Worm (Caenorhabditis elegans) whole organism, early embryonic: ENCODE results near the gene lips-1.
A peak's percentile ranks its signal among the peaks of the same experiment; 100 is the strongest.

ENCODE experiments used
- B0310.2 ChIP-seq: sonication (generic microtip); optimal IDR thresholded peaks from 2 replicates; lab custom pipeline; 2016; ENCODE audit warnings: mild to moderate bottlenecking, missing genetic modification characterization, missing compliant biosample characterization
- F13C5.2 ChIP-seq: sonication (generic microtip); optimal IDR thresholded peaks from 2 replicates; lab custom pipeline; 2017; ENCODE audit warnings: mild to moderate bottlenecking, missing genetic modification characterization, inconsistent platforms, missing compliant biosample characterization
- aly-1 ChIP-seq: sonication (generic microtip); optimal IDR thresholded peaks from 2 replicates; lab custom pipeline; 2016; ENCODE audit warnings: missing genetic modification characterization, missing compliant biosample characterization
- ama-1 ChIP-seq: fragments of 150-350 bp; optimal IDR thresholded peaks from 2 replicates; lab custom pipeline; 2014
- ceh-13 ChIP-seq: fragments of 200-800 bp; sonication (Bioruptor generic); optimal IDR thresholded peaks from 2 replicates; lab custom pipeline; 2018; ENCODE audit warnings: mild to moderate bottlenecking, missing genetic modification characterization, missing compliant biosample characterization
- ceh-36 ChIP-seq: sonication (generic microtip); optimal IDR thresholded peaks from 2 replicates; lab custom pipeline; 2016; ENCODE audit warnings: missing genetic modification characterization, inconsistent platforms, missing compliant biosample characterization
- ets-7 ChIP-seq: sonication (generic microtip); optimal IDR thresholded peaks from 2 replicates; lab custom pipeline; 2016; ENCODE audit warnings: missing genotype, missing genetic modification characterization, missing compliant biosample characterization
- flt-1 ChIP-seq: fragments of 200-800 bp; sonication (Bioruptor generic); IDR thresholded peaks from 2 replicates; pipeline ENCODE4 v1.3.6; 2022; ENCODE audit warnings: missing genetic modification characterization, missing compliant biosample characterization
- hmbx-1 ChIP-seq: sonication (generic microtip); optimal IDR thresholded peaks from 2 replicates; lab custom pipeline; 2016; ENCODE audit warnings: mild to moderate bottlenecking, missing genetic modification characterization, missing compliant biosample characterization
- hmg-4 ChIP-seq: fragments of 200-800 bp; sonication (Bioruptor generic); optimal IDR thresholded peaks from 2 replicates; lab custom pipeline; 2018; ENCODE audit warnings: mild to moderate bottlenecking, missing genetic modification characterization, missing compliant biosample characterization
- hnd-1 ChIP-seq: sonication (generic microtip); optimal IDR thresholded peaks from 2 replicates; lab custom pipeline; 2016; ENCODE audit warnings: missing genetic modification characterization, missing compliant biosample characterization
- pes-1 ChIP-seq: fragments of 200-800 bp; sonication (Bioruptor generic); IDR thresholded peaks from 2 replicates; pipeline ENCODE4 v1.3.6; 2022; ENCODE audit warnings: missing genetic modification reagents, missing genetic modification characterization, missing compliant biosample characterization
- scrt-1 ChIP-seq: fragments of 200-800 bp; sonication (Bioruptor generic); IDR thresholded peaks from 2 replicates; pipeline ENCODE4 v1.3.6; 2022; ENCODE audit warnings: missing genetic modification characterization, missing compliant biosample characterization
- sea-1 ChIP-seq: fragments of 200-800 bp; sonication (Bioruptor generic); conservative IDR thresholded peaks from 2 replicates; pipeline ENCODE4 v1.3.6; 2022; ENCODE audit warnings: missing genetic modification characterization, missing compliant biosample characterization
- tbx-11 ChIP-seq: fragments of 200-800 bp; sonication (Bioruptor generic); IDR thresholded peaks from 2 replicates; pipeline ENCODE4 v1.3.6; 2022; ENCODE audit warnings: missing genetic modification characterization, missing compliant biosample characterization
- tbx-37 ChIP-seq: fragments of 200-800 bp; sonication (Bioruptor generic); conservative IDR thresholded peaks from 2 replicates; pipeline ENCODE4 v1.3.6; 2022; ENCODE audit warnings: missing genetic modification reagents, missing genetic modification characterization, missing compliant biosample characterization
- tra-4 ChIP-seq: sonication (generic microtip); optimal IDR thresholded peaks from 2 replicates; lab custom pipeline; 2017; ENCODE audit warnings: missing genetic modification characterization, missing compliant biosample characterization

The lips-1 gene

DNA sequence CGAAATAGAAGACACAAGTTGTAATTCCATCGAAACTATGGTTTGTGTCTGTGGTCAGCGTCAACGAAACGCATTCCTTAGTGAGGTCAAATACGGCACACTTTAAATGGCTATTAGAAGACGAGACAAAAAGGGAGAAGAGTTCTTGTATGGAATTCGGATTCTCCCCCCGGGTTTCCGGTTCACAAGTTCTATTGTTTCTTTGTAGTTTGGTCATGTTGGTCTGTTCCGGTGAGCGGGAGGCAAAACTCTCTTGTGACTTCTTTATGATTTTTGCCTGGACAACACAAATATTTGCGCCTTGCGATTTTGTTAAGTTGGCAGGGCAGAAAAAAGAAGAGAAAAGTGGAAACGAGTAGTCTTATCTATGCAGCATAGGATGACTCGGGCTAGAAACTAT is 25.3 kb downstream of the lips-1 start:
- TF ChIP-seq scrt-1: no peak
- no peak for TF ChIP-seq ama-1 (lab: Kevin White, UChicago)
- TF ChIP-seq ceh-13 (GFP tag; lab: Kevin White, UChicago): no peak
- TF ChIP-seq ets-7: no peak
- no peak for TF ChIP-seq hnd-1 (tag; lab: Kevin White, UChicago)
- no peak for TF ChIP-seq tbx-37 (GFP tag; lab: Robert Waterston, UW)
- no peak for TF ChIP-seq sea-1 (GFP tag; lab: Robert Waterston, UW)
- TF ChIP-seq flt-1 (GFP tag; lab: Robert Waterston, UW): no peak
- no peak for TF ChIP-seq tbx-11 (GFP tag; lab: Robert Waterston, UW)
- TF ChIP-seq aly-1 (tag; lab: Kevin White, UChicago): no peak
- no peak for TF ChIP-seq F13C5.2 (tag; lab: Kevin White, UChicago)
- TF ChIP-seq tra-4 (tag; lab: Kevin White, UChicago): no peak
- TF ChIP-seq pes-1: no peak

DNA sequence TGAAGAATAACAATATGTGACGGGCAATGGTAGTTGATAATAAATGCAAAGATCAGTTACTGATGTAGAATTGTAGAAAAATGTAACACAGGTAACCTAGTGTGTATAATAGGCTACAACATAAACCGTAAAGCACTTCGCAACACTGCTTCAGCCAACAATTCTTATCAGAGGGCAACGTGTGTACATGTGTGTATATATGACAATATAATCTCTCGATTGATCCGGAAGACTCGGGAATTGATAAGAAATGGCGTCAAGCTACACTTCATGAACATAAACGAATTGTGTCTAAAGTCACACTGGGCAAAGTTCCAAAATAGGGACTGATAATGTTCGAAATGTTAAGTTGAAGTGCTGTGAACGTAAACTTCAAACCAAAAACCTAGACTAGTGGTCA is 25.9 kb downstream of the lips-1 start:
- TF ChIP-seq tra-4 (tag; lab: Kevin White, UChicago): no peak
- TF ChIP-seq ceh-36 (tag; lab: Kevin White, UChicago): no peak
- no peak for TF ChIP-seq aly-1 (tag; lab: Kevin White, UChicago)
- TF ChIP-seq hnd-1 (tag; lab: Kevin White, UChicago): no peak
- no peak for TF ChIP-seq sea-1 (GFP tag; lab: Robert Waterston, UW)

DNA sequence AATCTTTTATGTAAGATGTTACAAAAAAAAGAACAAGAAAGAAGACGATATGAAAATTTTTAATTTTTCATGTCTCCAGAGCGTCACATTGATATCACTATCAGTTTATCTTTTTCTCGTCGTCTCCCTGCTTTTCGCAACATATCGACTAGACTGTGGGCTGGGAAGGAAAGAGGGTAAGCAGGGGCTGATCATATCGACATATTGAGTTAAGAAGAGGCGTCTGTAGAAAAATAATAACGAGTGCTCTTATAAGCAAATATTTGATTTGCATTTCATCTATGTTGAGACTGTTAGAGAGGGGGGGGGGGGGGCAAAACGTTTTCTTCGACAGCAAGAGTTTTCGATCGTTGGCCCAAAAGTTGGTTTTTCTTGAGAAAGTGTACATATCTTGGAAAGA is 26.4 kb downstream of the lips-1 start:
- TF ChIP-seq tra-4 (tag; lab: Kevin White, UChicago): no peak
- TF ChIP-seq tbx-37 (GFP tag; lab: Robert Waterston, UW): no peak
- no peak for TF ChIP-seq hmg-4
- no peak for TF ChIP-seq pes-1
- TF ChIP-seq aly-1 (tag; lab: Kevin White, UChicago): no peak
- TF ChIP-seq flt-1 (GFP tag; lab: Robert Waterston, UW): no peak
- TF ChIP-seq tbx-11 (GFP tag; lab: Robert Waterston, UW): no peak
- no peak for TF ChIP-seq scrt-1
- no peak for TF ChIP-seq ceh-36 (tag; lab: Kevin White, UChicago)
- no peak for TF ChIP-seq F13C5.2 (tag; lab: Kevin White, UChicago)
- TF ChIP-seq hmbx-1 (tag; lab: Kevin White, UChicago): no peak
- TF ChIP-seq ets-7: no peak
- no peak for TF ChIP-seq ceh-13 (GFP tag; lab: Kevin White, UChicago)

DNA sequence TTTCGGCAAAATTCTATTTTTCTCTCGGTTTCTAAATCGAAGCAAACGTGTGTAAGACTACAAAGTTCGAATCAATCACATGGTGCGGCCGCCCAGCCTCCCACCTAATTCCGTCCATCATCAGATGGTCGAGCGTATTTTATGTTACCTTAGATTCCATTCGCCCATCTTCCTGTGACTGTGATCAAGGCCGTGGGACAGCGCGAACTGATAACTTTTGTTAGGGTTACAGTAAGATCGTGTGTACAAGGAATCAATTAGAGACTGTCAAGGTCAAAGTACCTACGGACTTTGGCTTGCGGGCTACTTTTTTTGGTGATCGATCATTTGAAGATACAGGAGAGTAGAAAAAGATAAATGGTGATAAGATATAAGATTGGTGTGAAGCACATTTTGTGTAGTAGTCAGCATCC is 30.5 kb downstream of the lips-1 start:
- TF ChIP-seq flt-1 (GFP tag; lab: Robert Waterston, UW) (no peak), tbx-11 (GFP tag; lab: Robert Waterston, UW) (no peak), ceh-13 (GFP tag; lab: Kevin White, UChicago) (no peak), B0310.2 (tag; lab: Kevin White, UChicago) (no peak), hmbx-1 (tag; lab: Kevin White, UChicago) (no peak), pes-1 (no peak), hmg-4 (no peak), F13C5.2 (tag; lab: Kevin White, UChicago) (no peak), aly-1 (tag; lab: Kevin White, UChicago) (no peak), tra-4 (tag; lab: Kevin White, UChicago) (no peak), ama-1 (lab: Kevin White, UChicago) (no peak), ets-7 (no peak), hnd-1 (tag; lab: Kevin White, UChicago) (no peak), ceh-36 (tag; lab: Kevin White, UChicago) (no peak), tbx-37 (GFP tag; lab: Robert Waterston, UW) (no peak), sea-1 (GFP tag; lab: Robert Waterston, UW) (no peak)

DNA sequence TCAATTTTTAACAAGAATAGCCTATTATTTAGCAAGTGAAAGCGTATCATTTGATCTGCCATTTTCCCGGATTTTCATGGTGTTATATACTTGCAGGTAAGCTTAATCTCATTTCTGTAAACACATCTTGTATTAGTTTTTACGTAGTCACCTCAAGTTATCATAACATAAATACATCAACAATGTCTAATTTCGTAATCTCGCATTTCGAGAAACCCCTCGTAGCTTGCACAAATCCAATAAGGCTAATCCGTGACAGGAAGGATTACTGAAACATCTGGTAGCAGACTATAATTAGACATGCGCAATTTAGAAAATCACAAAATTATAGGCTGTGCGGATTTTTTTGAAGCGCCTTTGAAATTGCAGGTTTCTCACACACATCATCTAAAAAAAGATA is 31.9 kb downstream of the lips-1 start:
- TF ChIP-seq ceh-36 (tag; lab: Kevin White, UChicago): peak; percentile 28
- TF ChIP-seq sea-1 (GFP tag; lab: Robert Waterston, UW): no peak
- TF ChIP-seq hnd-1 (tag; lab: Kevin White, UChicago): no peak

DNA sequence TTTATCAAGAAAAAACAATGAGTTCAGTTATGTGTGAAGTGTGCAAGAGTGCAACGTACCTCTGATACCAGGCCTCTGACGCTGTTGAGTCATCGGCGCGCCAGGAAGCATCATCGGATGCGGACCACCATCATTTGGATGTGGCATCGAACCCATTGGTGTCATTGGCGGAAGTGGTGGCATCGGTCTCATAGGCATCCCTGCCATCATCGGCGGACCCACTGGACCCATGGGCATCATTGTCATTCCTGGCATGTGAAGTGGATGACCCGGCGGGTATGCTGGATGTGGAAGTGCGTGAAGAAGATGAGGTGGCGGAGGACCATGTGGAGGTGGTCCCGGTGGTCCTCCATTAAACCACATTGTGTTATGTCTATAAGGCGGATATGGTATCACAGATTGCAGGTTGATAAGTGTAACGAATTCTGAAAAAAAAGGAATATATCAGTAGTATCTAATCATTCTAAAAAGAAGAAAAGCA is 32.8 kb downstream of the lips-1 start, which contains the start of gene scd-1:
Gene scd-1, minus strand, starts transcription at position 431 of the 481 bp plus-strand sequence.
- TF ChIP-seq hmbx-1 (tag; lab: Kevin White, UChicago): no peak
- no peak for TF ChIP-seq ama-1 (lab: Kevin White, UChicago)
- TF ChIP-seq hnd-1 (tag; lab: Kevin White, UChicago): no peak
- TF ChIP-seq flt-1 (GFP tag; lab: Robert Waterston, UW): no peak
- no peak for TF ChIP-seq pes-1
- no peak for TF ChIP-seq ceh-36 (tag; lab: Kevin White, UChicago)
- TF ChIP-seq ceh-13 (GFP tag; lab: Kevin White, UChicago): no peak
- TF ChIP-seq tbx-37 (GFP tag; lab: Robert Waterston, UW): no peak
- no peak for TF ChIP-seq B0310.2 (tag; lab: Kevin White, UChicago)

DNA sequence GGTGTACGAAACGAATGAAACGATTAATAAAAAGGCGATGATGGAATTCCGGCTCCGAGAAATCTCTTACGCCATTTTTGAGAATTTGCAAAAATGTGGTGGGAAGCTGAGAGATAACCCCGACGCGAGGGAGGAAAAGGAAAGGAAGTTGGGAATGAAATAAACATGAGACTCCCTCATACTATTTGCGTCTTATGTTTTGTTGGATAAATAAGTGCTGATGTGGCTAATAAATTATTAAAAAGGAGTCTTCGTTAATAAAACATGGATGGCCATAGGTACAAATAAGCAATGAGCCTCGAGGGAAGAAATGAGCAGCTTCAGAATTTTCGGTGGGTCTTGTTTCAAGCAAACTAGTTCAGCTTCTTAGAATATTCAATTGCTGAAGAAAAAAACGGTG is 39.8 kb downstream of the lips-1 start:
- TF ChIP-seq ama-1 (lab: Kevin White, UChicago) (no peak), sea-1 (GFP tag; lab: Robert Waterston, UW) (no peak)

DNA sequence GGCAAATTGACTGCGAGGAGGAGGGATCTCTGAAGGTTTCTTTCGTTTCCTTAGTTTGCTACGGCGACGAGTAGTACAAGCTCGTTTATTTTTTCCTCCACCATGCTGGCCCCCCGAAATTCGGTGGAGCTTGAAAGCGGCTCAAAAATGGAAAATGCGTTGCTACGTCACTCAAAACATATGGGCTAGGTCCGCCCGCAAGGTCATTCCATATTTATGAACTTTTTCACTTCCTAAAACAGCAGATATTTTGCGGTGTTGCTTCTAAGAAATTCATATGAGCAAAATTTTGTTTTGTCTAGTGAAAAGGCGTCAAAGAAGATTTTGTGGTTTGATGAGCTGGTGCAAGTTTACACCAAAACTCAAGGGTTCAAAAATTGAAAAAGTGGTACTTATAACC is 41.9 kb downstream of the lips-1 start:
- TF ChIP-seq sea-1 (GFP tag; lab: Robert Waterston, UW) (no peak), ceh-36 (tag; lab: Kevin White, UChicago) (no peak), pes-1 (no peak), scrt-1 (no peak)
